Worm (Caenorhabditis elegans) whole organism, late embryonic: Measurements from ENCODE around the gene rpi-2.

Experiments used
- C08G9.2 ChIP-seq: sonication (generic microtip); optimal IDR thresholded peaks from 2 replicates; lab custom pipeline; 2016; ENCODE audit warnings: mild to moderate bottlenecking, missing genetic modification characterization, moderate library complexity, missing compliant biosample characterization
- hlh-30 ChIP-seq: sonication (generic microtip); optimal IDR thresholded peaks from 2 replicates; lab custom pipeline; 2017; ENCODE audit warnings: antibody characterized with exemption, missing genetic modification characterization, missing compliant biosample characterization; ENCODE audit not compliant: insufficient read depth
- sdc-2 ChIP-seq: sonication (generic microtip); optimal IDR thresholded peaks from 2 replicates; lab custom pipeline; 2016; ENCODE audit warnings: missing genotype, missing genetic modification characterization, missing compliant biosample characterization
- unc-3 ChIP-seq, 2 experiments: fragments of 200-800 bp in 1 of 2; sonication (Bioruptor generic) in 1 of 2; sonication (generic microtip) in 1 of 2; conservative IDR thresholded peaks in 1 of 2; optimal IDR thresholded peaks in 1 of 2; 2 replicates each; pipeline versions ENCODE4 v1.3.6 to Lab custom; 2016 to 2022; ENCODE audit warnings: missing compliant biosample characterization in 2 of 2, missing genetic modification characterization in 2 of 2, missing genetic modification reagents in 1 of 2

ce11 chrIV:1763452-1763851 is 52.4 kb downstream of the rpi-2 start:
- no peak for TF ChIP-seq unc-3 (GFP tag; conservative IDR thresholded peaks at IDR 0.05; lab: Robert Waterston, UW)
- no peak for TF ChIP-seq unc-3 (tag; optimal IDR thresholded peaks at IDR 0.05; lab: Kevin White, UChicago)
- TF ChIP-seq C08G9.2 (tag; lab: Kevin White, UChicago), result no peak
- TF ChIP-seq sdc-2, result no peak
- no peak for TF ChIP-seq hlh-30 (tag; lab: Kevin White, UChicago)
